Worm (Caenorhabditis elegans): ENCODE results near the gene tat-2.

DNA sequence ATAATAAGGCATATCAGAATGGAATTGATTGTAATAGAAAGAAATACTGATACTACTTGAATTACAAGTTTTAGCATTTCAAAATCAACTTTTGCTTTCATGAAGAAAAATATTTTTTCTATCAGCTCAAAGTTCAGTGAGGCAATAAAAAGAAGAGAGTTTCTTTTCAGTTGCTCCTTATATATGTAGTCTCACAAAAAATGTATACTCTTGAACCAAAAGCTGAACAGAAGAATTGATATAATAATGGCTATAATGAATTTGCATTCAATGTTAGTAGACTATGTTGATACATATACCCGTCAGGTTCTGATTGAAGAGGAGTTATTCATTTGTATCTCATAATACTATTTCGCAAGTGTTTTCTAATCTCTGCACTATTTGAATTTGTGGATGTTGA, 27.9 kb upstream of the tat-2 start, which contains the start of gene str-174:
- no peak for TF ChIP-seq ama-1 (optimal IDR thresholded peaks at IDR 0.05)
- TF ChIP-seq lin-39 (tag; optimal IDR thresholded peaks at IDR 0.05), result no peak
- TF ChIP-seq nhr-11 (tag; optimal IDR thresholded peaks at IDR 0.05), result no peak
